Fruit fly (Drosophila melanogaster) whole organism, prepupa: ENCODE measurements around the gene CG4073.

Experiments used
- Blimp-1 ChIP-seq: fragments of 200-800 bp; sonication (Bioruptor generic); optimal IDR thresholded peaks from 3 replicates; lab custom pipeline; 2017; ENCODE audit warnings: missing biosample characterization, missing genetic modification characterization, mild to moderate bottlenecking, moderate library complexity, missing genetic modification reagents
- CG10669 ChIP-seq: fragments of 200-800 bp; sonication (Bioruptor generic); optimal IDR thresholded peaks from 3 replicates; lab custom pipeline; 2018; ENCODE audit warnings: missing biosample characterization, mild to moderate bottlenecking, missing genetic modification characterization, moderate library complexity
- CG11902 ChIP-seq: fragments of 200-800 bp; sonication (Bioruptor generic); optimal IDR thresholded peaks from 3 replicates; lab custom pipeline; 2016; ENCODE audit warnings: missing biosample characterization, missing genetic modification characterization
- CG1621 ChIP-seq: fragments of 200-800 bp; sonication (Bioruptor generic); optimal IDR thresholded peaks from 3 replicates; lab custom pipeline; 2018; ENCODE audit warnings: missing biosample characterization, mild to moderate bottlenecking, missing genetic modification characterization
- CG16779 ChIP-seq: fragments of 200-800 bp; sonication (Bioruptor generic); optimal IDR thresholded peaks from 3 replicates; lab custom pipeline; 2017; ENCODE audit warnings: missing biosample characterization, mild to moderate bottlenecking, missing genetic modification characterization
- CG3032 ChIP-seq: fragments of 200-800 bp; optimal IDR thresholded peaks from 2 replicates; lab custom pipeline; 2019; ENCODE audit warnings: missing biosample characterization, mild to moderate bottlenecking, missing genetic modification characterization, moderate library complexity
- CG31627 ChIP-seq: fragments of 200-800 bp; sonication (Bioruptor generic); optimal IDR thresholded peaks from 3 replicates; lab custom pipeline; 2016; ENCODE audit warnings: missing biosample characterization, missing genetic modification characterization
- CG3919 ChIP-seq: fragments of 200-800 bp; sonication (Bioruptor generic); optimal IDR thresholded peaks from 3 replicates; lab custom pipeline; 2016; ENCODE audit warnings: missing biosample characterization, missing genetic modification characterization
- CG4318 ChIP-seq: fragments of 200-800 bp; sonication (Bioruptor generic); optimal IDR thresholded peaks from 3 replicates; lab custom pipeline; 2017; ENCODE audit warnings: missing biosample characterization, mild to moderate bottlenecking, missing genetic modification characterization
- CG6163 ChIP-seq: fragments of 200-800 bp; sonication (Bioruptor generic); IDR thresholded peaks from 3 replicates; pipeline ENCODE4 v1.3.6; 2022; ENCODE audit warnings: missing biosample characterization, missing genetic modification characterization
- CG7368 ChIP-seq: fragments of 200-800 bp; sonication (Bioruptor generic); optimal IDR thresholded peaks from 3 replicates; lab custom pipeline; 2016; ENCODE audit warnings: missing biosample characterization, missing genetic modification characterization
- CG8119 ChIP-seq: fragments of 200-800 bp; sonication (Bioruptor generic); IDR thresholded peaks from 3 replicates; pipeline ENCODE4 v1.3.6; 2022; ENCODE audit warnings: missing biosample characterization, missing genetic modification characterization
- CG8319 ChIP-seq: fragments of 200-800 bp; sonication (Bioruptor generic); optimal IDR thresholded peaks from 3 replicates; lab custom pipeline; 2016; ENCODE audit warnings: missing biosample characterization, missing genetic modification characterization
- CG8632 ChIP-seq: fragments of 200-800 bp; sonication (Bioruptor generic); optimal IDR thresholded peaks from 3 replicates; lab custom pipeline; 2016; ENCODE audit warnings: missing biosample characterization, missing genetic modification characterization
- CG9139 ChIP-seq: fragments of 200-800 bp; sonication (Bioruptor generic); optimal IDR thresholded peaks from 3 replicates; lab custom pipeline; 2017; ENCODE audit warnings: missing biosample characterization, mild to moderate bottlenecking, missing genetic modification characterization
- Eip75B ChIP-seq: fragments of 200-800 bp; sonication (Bioruptor generic); optimal IDR thresholded peaks from 3 replicates; lab custom pipeline; 2016; ENCODE audit warnings: missing biosample characterization, missing genetic modification characterization
- Eip93F ChIP-seq: fragments of 200-800 bp; sonication (Bioruptor generic); optimal IDR thresholded peaks from 2 replicates; lab custom pipeline; 2016; ENCODE audit warnings: missing biosample characterization, mild to moderate bottlenecking, missing genetic modification characterization
- Ets21C ChIP-seq: fragments of 200-800 bp; sonication (Bioruptor generic); optimal IDR thresholded peaks from 3 replicates; lab custom pipeline; 2016; ENCODE audit warnings: missing biosample characterization, missing genetic modification characterization
- Ets96B ChIP-seq: fragments of 200-800 bp; optimal IDR thresholded peaks from 2 replicates; lab custom pipeline; 2019; ENCODE audit warnings: missing biosample characterization, mild to moderate bottlenecking, missing genetic modification characterization, moderate library complexity
- Hr38 ChIP-seq: sonication (Bioruptor generic); optimal IDR thresholded peaks from 2 replicates; lab custom pipeline; 2016; ENCODE audit warnings: missing biosample characterization, missing genetic modification characterization
- Hr39 ChIP-seq: fragments of 200-800 bp; sonication (Bioruptor generic); optimal IDR thresholded peaks from 2 replicates; lab custom pipeline; 2016; ENCODE audit warnings: missing biosample characterization, missing genetic modification characterization
- Smox ChIP-seq: fragments of 200-800 bp; sonication (Bioruptor generic); optimal IDR thresholded peaks from 3 replicates; lab custom pipeline; 2016; ENCODE audit warnings: missing biosample characterization, missing genetic modification characterization
- Sox102F ChIP-seq: fragments of 200-800 bp; sonication (Bioruptor generic); optimal IDR thresholded peaks from 2 replicates; lab custom pipeline; 2016; ENCODE audit warnings: missing biosample characterization, mild to moderate bottlenecking, missing genetic modification characterization
- Sox14 ChIP-seq: fragments of 200-800 bp; sonication (Bioruptor generic); optimal IDR thresholded peaks from 3 replicates; lab custom pipeline; 2016; ENCODE audit warnings: missing biosample characterization, missing genetic modification characterization
- achi ChIP-seq: fragments of 200-800 bp; sonication (Bioruptor generic); optimal IDR thresholded peaks from 3 replicates; lab custom pipeline; 2016; ENCODE audit warnings: missing biosample characterization, missing genetic modification characterization
- acj6 ChIP-seq: fragments of 200-800 bp; sonication (Bioruptor generic); optimal IDR thresholded peaks from 3 replicates; lab custom pipeline; 2016; ENCODE audit warnings: missing biosample characterization, missing genetic modification characterization
- cyc ChIP-seq: fragments of 200-800 bp; sonication (Bioruptor generic); optimal IDR thresholded peaks from 3 replicates; lab custom pipeline; 2016; ENCODE audit warnings: missing biosample characterization, missing genetic modification characterization
- dsx ChIP-seq: fragments of 200-800 bp; optimal IDR thresholded peaks from 3 replicates; lab custom pipeline; 2019; ENCODE audit warnings: missing biosample characterization, mild to moderate bottlenecking, missing genetic modification characterization, moderate library complexity; ENCODE audit not compliant: poor library complexity, severe bottlenecking
- eg ChIP-seq: fragments of 200-800 bp; sonication (Bioruptor generic); IDR thresholded peaks from 3 replicates; pipeline ENCODE4 v1.3.6; 2022; ENCODE audit warnings: missing biosample characterization, missing genetic modification characterization
- esn ChIP-seq: fragments of 200-800 bp; sonication (Bioruptor generic); optimal IDR thresholded peaks from 2 replicates; lab custom pipeline; 2016; ENCODE audit warnings: missing biosample characterization, mild to moderate bottlenecking, missing genetic modification characterization, moderate library complexity
- fd85E ChIP-seq: fragments of 200-800 bp; sonication (Bioruptor generic); optimal IDR thresholded peaks from 3 replicates; lab custom pipeline; 2016; ENCODE audit warnings: missing biosample characterization, missing genetic modification characterization
- fkh ChIP-seq: fragments of 200-800 bp; sonication (Bioruptor generic); optimal IDR thresholded peaks from 3 replicates; lab custom pipeline; 2017; ENCODE audit warnings: missing biosample characterization, mild to moderate bottlenecking, missing genetic modification characterization, moderate library complexity
- lz ChIP-seq: fragments of 200-800 bp; sonication (Bioruptor generic); optimal IDR thresholded peaks from 3 replicates; lab custom pipeline; 2016; ENCODE audit warnings: missing biosample characterization, missing genetic modification characterization
- net ChIP-seq: fragments of 200-800 bp; sonication (Bioruptor generic); optimal IDR thresholded peaks from 3 replicates; lab custom pipeline; 2016; ENCODE audit warnings: missing biosample characterization, missing genetic modification characterization
- salr ChIP-seq, 2 experiments: fragments of 200-800 bp; sonication (Bioruptor generic); optimal IDR thresholded peaks; 3 replicates each; lab custom pipeline; 2016 to 2018; ENCODE audit warnings: missing biosample characterization in 2 of 2, missing genetic modification characterization in 2 of 2, mild to moderate bottlenecking in 1 of 2
- ss ChIP-seq, 2 experiments: fragments of 200-800 bp; sonication (Bioruptor generic); optimal IDR thresholded peaks; 2 replicates in 1 of 2; 3 replicates in 1 of 2; lab custom pipeline; 2017 to 2018; ENCODE audit warnings: mild to moderate bottlenecking in 2 of 2, missing biosample characterization in 2 of 2, missing genetic modification characterization in 2 of 2, moderate library complexity in 1 of 2
- svp ChIP-seq: fragments of 200-800 bp; sonication (Bioruptor generic); peaks from one replicate; lab custom pipeline; 2016; ENCODE audit warnings: missing biosample characterization, missing genetic modification characterization
- vri ChIP-seq: fragments of 200-800 bp; sonication (Bioruptor generic); optimal IDR thresholded peaks from 3 replicates; lab custom pipeline; 2016; ENCODE audit warnings: missing biosample characterization, mild to moderate bottlenecking, missing genetic modification characterization

CG4073 gene

DNA sequence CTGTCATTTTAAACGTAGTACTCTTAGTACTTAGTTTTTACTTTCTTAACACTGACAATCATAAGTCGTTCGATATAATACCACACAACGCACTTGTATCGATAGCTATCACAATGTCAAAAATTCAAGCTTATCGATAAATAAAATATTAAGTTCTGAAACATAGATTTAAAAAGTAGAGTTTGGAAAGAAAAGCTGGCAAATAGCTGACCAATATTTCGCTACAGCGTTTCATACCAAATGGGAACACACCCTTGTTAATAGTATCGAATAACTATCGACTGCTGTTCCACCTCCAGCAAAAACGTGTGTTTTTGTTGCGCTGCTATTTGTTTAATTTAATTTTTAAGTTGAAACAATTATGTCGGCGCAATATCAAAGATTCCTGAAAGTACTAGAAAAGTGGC lies 18.2 kb upstream of the CG4073 start, which contains the start of the genes pug, CG14683 and CG46459:
Gene pug, plus strand, starts transcription at position 164 of the 407 bp plus-strand sequence.
Gene CG14683, plus strand, starts transcription at position 277 of the 407 bp plus-strand sequence.
Gene CG46459, plus strand, starts transcription at position 277 of the 407 bp plus-strand sequence.
- TF ChIP-seq CG8119, result no peak
- no peak for TF ChIP-seq salr (GFP tag; optimal IDR thresholded peaks at IDR 0.05; lab: Kevin White, UChicago)
- no peak for TF ChIP-seq CG8319 (GFP tag; lab: Kevin White, UChicago)
- peak; percentile 13 for TF ChIP-seq cyc
- TF ChIP-seq Blimp-1 (GFP tag; lab: Kevin White, UChicago), result no peak
- no peak for TF ChIP-seq fd85E (GFP tag; lab: Kevin White, UChicago)
- no peak for TF ChIP-seq CG3919 (GFP tag; lab: Kevin White, UChicago)
- peak; percentile 2 for TF ChIP-seq dsx (GFP tag; lab: Kevin White, UChicago)
- TF ChIP-seq Sox14, result no peak
- no peak for TF ChIP-seq acj6 (GFP tag; lab: Kevin White, UChicago)
- TF ChIP-seq CG4318, result no peak
- peak; percentile 18 for TF ChIP-seq vri (GFP tag; lab: Kevin White, UChicago)
- TF ChIP-seq Eip93F (GFP tag; lab: Kevin White, UChicago), result no peak
- peak; percentile 34 for TF ChIP-seq lz (GFP tag; lab: Kevin White, UChicago)
- TF ChIP-seq fkh, result peak; percentile 57
- TF ChIP-seq eg (GFP tag; lab: Robert Waterston, UW), result no peak
- TF ChIP-seq achi (GFP tag; lab: Kevin White, UChicago), result peak; percentile 47
- no peak for TF ChIP-seq ss (GFP tag; optimal IDR thresholded peaks at IDR 0.05; lab: Kevin White, UChicago)
- TF ChIP-seq CG11902 (GFP tag; lab: Kevin White, UChicago), result no peak
- TF ChIP-seq CG16779 (tag; lab: Kevin White, UChicago), result no peak
- TF ChIP-seq CG31627 (GFP tag; lab: Kevin White, UChicago), result peak; percentile 32
- no peak for TF ChIP-seq CG6163 (GFP tag; lab: Robert Waterston, UW)
- no peak for TF ChIP-seq CG8632 (GFP tag; lab: Kevin White, UChicago)
- no peak for TF ChIP-seq net (GFP tag; lab: Kevin White, UChicago)
- TF ChIP-seq svp (GFP tag; lab: Kevin White, UChicago), result peak; percentile 65
- TF ChIP-seq CG7368 (GFP tag; lab: Kevin White, UChicago), result no peak
- peak; percentile 31 for TF ChIP-seq Ets21C
- no peak for TF ChIP-seq CG9139
- peak; percentile 12 for TF ChIP-seq Eip75B (GFP tag; lab: Kevin White, UChicago)
- TF ChIP-seq esn (GFP tag; lab: Kevin White, UChicago), result peak; percentile 58

DNA sequence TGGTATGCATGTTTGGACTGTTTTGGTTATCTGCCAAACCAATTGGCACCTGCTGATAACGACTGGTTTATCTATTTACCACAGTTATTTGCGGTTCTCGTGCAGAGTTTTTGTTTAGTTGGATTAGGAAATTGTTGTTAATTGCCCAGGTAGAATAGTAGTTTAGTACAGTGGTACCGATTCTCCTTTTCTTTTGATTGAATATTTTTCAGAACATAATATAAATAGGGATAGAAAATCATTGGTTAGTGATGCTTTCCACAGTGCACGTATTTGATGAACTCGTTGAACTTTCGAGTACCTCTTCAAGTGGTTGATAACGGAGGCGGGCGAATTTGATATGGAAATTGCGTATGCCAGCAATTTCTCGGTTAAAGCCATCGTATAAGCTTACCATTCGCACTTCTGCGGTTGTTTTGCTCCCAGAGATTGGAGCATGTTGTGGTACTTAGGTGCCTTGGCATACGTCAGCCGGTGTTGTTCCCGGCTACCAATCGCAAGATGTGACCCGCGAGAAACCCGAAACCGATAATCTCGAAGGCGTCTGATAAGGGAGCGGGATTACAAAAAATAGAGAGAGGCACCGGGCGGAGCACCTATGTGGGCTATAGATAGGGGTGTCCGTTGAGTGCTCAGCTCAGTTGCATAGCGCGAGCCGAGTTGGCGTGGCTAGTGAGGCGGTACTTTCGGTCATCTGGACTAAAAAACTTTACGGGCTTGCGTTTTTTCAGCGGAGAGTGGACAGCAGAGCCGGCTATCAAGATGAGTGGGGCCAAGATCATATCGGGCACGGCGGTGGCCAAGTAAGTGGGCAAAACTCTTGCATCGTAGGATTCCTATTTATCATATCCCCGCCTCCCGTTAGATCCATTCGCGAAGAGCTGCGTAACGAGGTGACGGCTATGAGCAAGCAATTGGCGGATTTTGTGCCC lies 15.3 kb upstream of the CG4073 start:
- TF ChIP-seq CG6163 (GFP tag; lab: Robert Waterston, UW), result no peak
- TF ChIP-seq CG16779 (tag; lab: Kevin White, UChicago), result no peak
- TF ChIP-seq CG10669 (GFP tag; lab: Kevin White, UChicago), result no peak
- no peak for TF ChIP-seq Ets96B (tag; lab: Kevin White, UChicago)
- peak; percentile 99 for TF ChIP-seq svp (GFP tag; lab: Kevin White, UChicago)
- no peak for TF ChIP-seq CG1621 (tag; lab: Kevin White, UChicago)
- TF ChIP-seq Smox (GFP tag; lab: Kevin White, UChicago), result no peak
- TF ChIP-seq salr (GFP tag; optimal IDR thresholded peaks at IDR 0.05; lab: Kevin White, UChicago), result no peak
- no peak for TF ChIP-seq CG3032
- peak; percentile 87 for TF ChIP-seq fkh
- no peak for TF ChIP-seq CG11902 (GFP tag; lab: Kevin White, UChicago)
- TF ChIP-seq Hr38 (GFP tag; lab: Kevin White, UChicago), result no peak
- TF ChIP-seq Hr39 (GFP tag; lab: Kevin White, UChicago), result no peak
- TF ChIP-seq CG8119, result no peak
- TF ChIP-seq dsx (GFP tag; lab: Kevin White, UChicago), result no peak
- no peak for TF ChIP-seq Sox102F (GFP tag; lab: Kevin White, UChicago)
